Fruit fly (Drosophila melanogaster) Kc167 (cell line): ENCODE data around the gene CG1924.

Source experiments
- Myc ChIP-seq: fragments of >200 bp; optimal IDR thresholded peaks from 2 replicates; lab custom pipeline; 2017; ENCODE audit warnings: missing external identifiers
- Sin3A ChIP-seq: fragments of >200 bp; optimal IDR thresholded peaks from 2 replicates; lab custom pipeline; 2018; ENCODE audit warnings: missing external identifiers
- h ChIP-seq: fragments of >200 bp; optimal IDR thresholded peaks from 3 replicates; lab custom pipeline; 2018; ENCODE audit warnings: missing external identifiers
- insv ChIP-seq: fragments of >200 bp; optimal IDR thresholded peaks from 3 replicates; lab custom pipeline; 2018; ENCODE audit warnings: missing external identifiers
- psq ChIP-seq: fragments of >200 bp; optimal IDR thresholded peaks from 2 replicates; lab custom pipeline; 2017; ENCODE audit warnings: missing external identifiers
- ttk ChIP-seq: sonication (Bioruptor generic); optimal IDR thresholded peaks from 2 replicates; lab custom pipeline; 2017; ENCODE audit warnings: missing external identifiers

CG1924 gene

DNA sequence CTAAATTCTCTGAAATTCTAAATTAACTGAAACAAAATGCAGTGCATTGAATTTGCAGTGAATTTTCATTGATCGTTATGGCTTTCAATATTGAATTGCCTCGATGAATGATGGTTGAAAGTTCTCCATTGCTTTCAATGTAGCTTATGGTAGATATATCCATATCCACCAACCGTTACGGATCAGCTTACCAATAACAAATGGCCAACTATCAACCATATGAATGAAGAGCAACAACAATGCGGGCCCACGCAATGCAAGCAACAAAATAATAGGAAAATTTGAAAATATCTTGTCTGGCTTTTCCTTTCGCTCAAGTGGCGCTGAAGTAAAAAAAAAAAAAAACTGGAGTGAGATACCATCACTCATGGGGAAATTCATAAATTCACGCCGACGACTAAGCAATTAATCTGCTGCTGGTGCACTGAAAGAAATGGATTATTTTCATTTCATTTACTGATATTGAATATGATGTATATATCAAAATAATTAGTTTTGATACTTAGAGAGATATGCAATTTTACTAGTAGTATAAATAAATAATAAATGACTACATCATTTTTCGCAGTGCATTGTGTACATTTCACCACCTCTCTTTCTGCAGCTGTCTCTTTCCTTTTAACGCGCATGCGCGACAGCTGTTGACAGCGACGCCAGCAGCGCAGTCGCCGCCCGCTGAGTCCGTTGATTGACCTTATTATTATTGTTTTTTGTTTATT, 23.6 kb upstream of the CG1924 start:
- TF ChIP-seq insv (lab: Kevin White, UChicago): no peak
- TF ChIP-seq ttk (lab: Kevin White, UChicago): no peak
- no peak for TF ChIP-seq Sin3A
- no peak for TF ChIP-seq h
- TF ChIP-seq psq (lab: Kevin White, UChicago): no peak
- TF ChIP-seq Myc (lab: Kevin White, UChicago): no peak

DNA sequence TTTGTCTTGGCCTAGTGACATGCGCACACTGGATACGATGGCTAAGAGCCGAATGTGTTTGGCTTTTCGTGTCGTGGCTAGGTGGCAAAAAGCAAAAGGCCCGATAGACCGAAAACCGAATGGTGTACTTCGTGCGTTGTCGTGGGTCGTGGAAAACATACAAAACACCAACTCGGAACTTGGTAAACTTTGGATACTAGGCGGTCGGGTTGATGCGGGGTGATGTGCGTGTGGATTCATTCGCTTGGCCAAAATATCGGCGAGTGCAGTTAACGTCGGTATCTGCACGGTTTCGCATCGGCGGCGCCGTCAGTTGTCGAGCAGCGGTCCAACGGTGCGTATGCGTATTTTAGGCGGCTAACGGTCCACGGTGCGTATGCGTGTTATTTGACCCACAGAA, 50.4 kb downstream of the CG1924 start:
- TF ChIP-seq h (no peak), insv (lab: Kevin White, UChicago) (no peak), Myc (lab: Kevin White, UChicago) (no peak), psq (lab: Kevin White, UChicago) (no peak), Sin3A (no peak), ttk (lab: Kevin White, UChicago) (no peak)
